Worm (Caenorhabditis elegans): ENCODE data around the gene rpl-20.

- no peak for TF ChIP-seq hmg-11 (tag; optimal IDR thresholded peaks at IDR 0.05)
- no peak for TF ChIP-seq egl-27 (tag; optimal IDR thresholded peaks at IDR 0.05)
- no peak for TF ChIP-seq snpc-4 (tag; optimal IDR thresholded peaks at IDR 0.05)
- no peak for TF ChIP-seq nhr-76 (tag; optimal IDR thresholded peaks at IDR 0.05)
- no peak for TF ChIP-seq mdl-1 (tag; optimal IDR thresholded peaks at IDR 0.05)
- no peak for TF ChIP-seq skn-1 (tag; optimal IDR thresholded peaks at IDR 0.05)
- no peak for TF ChIP-seq pqm-1 (tag; optimal IDR thresholded peaks at IDR 0.05)
- TF ChIP-seq lin-39 (tag; optimal IDR thresholded peaks at IDR 0.05): no peak
- no peak for TF ChIP-seq fos-1 (tag; optimal IDR thresholded peaks at IDR 0.05)
- no peak for TF ChIP-seq elt-1 (tag; optimal IDR thresholded peaks at IDR 0.05)
Observed at ce11 chrIV:4763844-4764243, 14.3 kb upstream of the rpl-20 start, which contains the start of gene Y17G9B.2.

Data from whole organism, L3 larva.